Fruit fly (Drosophila melanogaster) whole organism, embryonic: ENCODE data around the gene CG32984.
A peak's percentile ranks its signal among the peaks of the same experiment; 100 is the strongest.

Source experiments
- B-H1 ChIP-seq: fragments of 200-800 bp; sonication (Bioruptor generic); IDR thresholded peaks from 3 replicates; pipeline ENCODE4 v1.3.6; 2022; ENCODE audit warnings: missing biosample characterization, missing genetic modification characterization
- Bgb ChIP-seq: fragments of 200-800 bp; sonication (Bioruptor generic); IDR thresholded peaks from 2 replicates; pipeline ENCODE4 v1.3.6; 2022; ENCODE audit warnings: missing biosample characterization, missing genetic modification characterization; ENCODE audit not compliant: partially characterized antibody
- BtbVII ChIP-seq: fragments of 200-800 bp; sonication (Bioruptor generic); optimal IDR thresholded peaks from 3 replicates; lab custom pipeline; 2017; ENCODE audit warnings: missing biosample characterization, mild to moderate bottlenecking, missing genetic modification characterization
- C15 ChIP-seq: fragments of 200-800 bp; sonication (Bioruptor generic); IDR thresholded peaks from 3 replicates; pipeline ENCODE4 v1.3.6; 2022; ENCODE audit warnings: missing biosample characterization, missing genetic modification characterization
- CG11695 ChIP-seq: fragments of 200-800 bp; sonication (Bioruptor generic); IDR thresholded peaks from 3 replicates; pipeline ENCODE4 v1.3.6; 2022; ENCODE audit warnings: missing biosample characterization, missing genetic modification characterization
- CG11723 ChIP-seq: fragments of 200-800 bp; sonication (Bioruptor generic); optimal IDR thresholded peaks from 2 replicates; lab custom pipeline; 2017; ENCODE audit warnings: missing biosample characterization, mild to moderate bottlenecking, missing genetic modification characterization
- CG12769 ChIP-seq: fragments of 200-800 bp; sonication (Bioruptor generic); optimal IDR thresholded peaks from 2 replicates; lab custom pipeline; 2019; ENCODE audit warnings: missing biosample characterization, mild to moderate bottlenecking, missing genetic modification characterization, moderate library complexity
- CG15696 ChIP-seq: fragments of 200-800 bp; sonication (Bioruptor generic); optimal IDR thresholded peaks from 2 replicates; lab custom pipeline; 2019; ENCODE audit warnings: missing biosample characterization, mild to moderate bottlenecking, missing genetic modification characterization, moderate library complexity
- CG17359 ChIP-seq: fragments of 200-800 bp; sonication (Bioruptor generic); optimal IDR thresholded peaks from 3 replicates; lab custom pipeline; 2018; ENCODE audit warnings: missing biosample characterization, mild to moderate bottlenecking, missing genetic modification characterization, moderate library complexity
- CG18262 ChIP-seq: fragments of 200-800 bp; optimal IDR thresholded peaks from 3 replicates; lab custom pipeline; 2019; ENCODE audit warnings: missing biosample characterization, mild to moderate bottlenecking, missing genetic modification characterization, moderate library complexity
- CG2202 ChIP-seq: fragments of 200-800 bp; sonication (Bioruptor generic); optimal IDR thresholded peaks from 2 replicates; lab custom pipeline; 2018; ENCODE audit warnings: missing biosample characterization, mild to moderate bottlenecking, missing genetic modification characterization
- CG2712 ChIP-seq: fragments of 200-800 bp; optimal IDR thresholded peaks from 3 replicates; lab custom pipeline; 2019; ENCODE audit warnings: missing biosample characterization, mild to moderate bottlenecking, missing genetic modification characterization, moderate library complexity
- CG30020 ChIP-seq: fragments of 200-800 bp; optimal IDR thresholded peaks from 2 replicates; lab custom pipeline; 2019; ENCODE audit warnings: missing biosample characterization, mild to moderate bottlenecking, missing genetic modification characterization, moderate library complexity
- CG31365 ChIP-seq: fragments of 200-800 bp; sonication (Bioruptor generic); optimal IDR thresholded peaks from 2 replicates; lab custom pipeline; 2018; ENCODE audit warnings: missing biosample characterization, mild to moderate bottlenecking, missing genetic modification characterization
- CG42726 ChIP-seq: fragments of 200-800 bp; sonication (Bioruptor generic); IDR thresholded peaks from 2 replicates; pipeline ENCODE4 v1.3.6; 2022; ENCODE audit warnings: missing biosample characterization, missing genetic modification characterization; ENCODE audit not compliant: partially characterized antibody
- CG4820 ChIP-seq: fragments of 200-800 bp; sonication (Bioruptor generic); optimal IDR thresholded peaks from 3 replicates; lab custom pipeline; 2016; ENCODE audit warnings: missing biosample characterization, missing genetic modification characterization
- CG4854 ChIP-seq: fragments of 200-800 bp; sonication (Bioruptor generic); optimal IDR thresholded peaks from 2 replicates; lab custom pipeline; 2016; ENCODE audit warnings: missing biosample characterization, missing genetic modification characterization, inconsistent platforms
- CG6813 ChIP-seq: fragments of 200-800 bp; sonication (Bioruptor generic); optimal IDR thresholded peaks from 2 replicates; lab custom pipeline; 2017; ENCODE audit warnings: missing biosample characterization, missing genetic modification characterization, mild to moderate bottlenecking, moderate library complexity, missing genetic modification reagents
- CG8290 ChIP-seq, 3 experiments: fragments of 200-800 bp; sonication (Bioruptor generic); optimal IDR thresholded peaks; 2 replicates each; lab custom pipeline; 2016 to 2019; ENCODE audit warnings: missing biosample characterization in 3 of 3, missing genetic modification characterization in 3 of 3, mild to moderate bottlenecking in 2 of 3, moderate library complexity in 1 of 3
- CG8924 ChIP-seq: fragments of 200-800 bp; optimal IDR thresholded peaks from 3 replicates; lab custom pipeline; 2019; ENCODE audit warnings: missing biosample characterization, mild to moderate bottlenecking, missing genetic modification characterization, moderate library complexity
- CG8944 ChIP-seq: fragments of 200-800 bp; sonication (Bioruptor generic); optimal IDR thresholded peaks from 3 replicates; lab custom pipeline; 2016; ENCODE audit warnings: missing biosample characterization, missing genetic modification characterization
- CG9932 ChIP-seq: fragments of 200-800 bp; sonication (Bioruptor generic); IDR thresholded peaks from 2 replicates; pipeline ENCODE4 v1.3.6; 2022; ENCODE audit warnings: missing biosample characterization, missing genetic modification characterization
- CTCF ChIP-seq: fragments of 200-800 bp; sonication (Bioruptor generic); optimal IDR thresholded peaks from 2 replicates; lab custom pipeline; 2017; ENCODE audit warnings: missing biosample characterization, mild to moderate bottlenecking, missing genetic modification characterization, moderate library complexity
- CoRest ChIP-seq: fragments of 200-800 bp; sonication (Bioruptor generic); optimal IDR thresholded peaks from 3 replicates; lab custom pipeline; 2018; ENCODE audit warnings: missing biosample characterization, mild to moderate bottlenecking, missing genetic modification characterization, moderate library complexity
- D19A ChIP-seq: fragments of 200-800 bp; optimal IDR thresholded peaks from 3 replicates; lab custom pipeline; 2019; ENCODE audit warnings: missing biosample characterization, mild to moderate bottlenecking, missing genetic modification characterization, moderate library complexity
- Doc2 ChIP-seq: fragments of 200-800 bp; sonication (Bioruptor generic); IDR thresholded peaks from 2 replicates; pipeline ENCODE4 v1.3.6; 2022; ENCODE audit warnings: missing biosample characterization, missing genetic modification characterization
- Elba2 ChIP-seq: fragments of 200-800 bp; sonication (Bioruptor generic); optimal IDR thresholded peaks from 3 replicates; lab custom pipeline; 2016; ENCODE audit warnings: missing biosample characterization, missing genetic modification characterization
- HLH3B ChIP-seq: fragments of 200-800 bp; sonication (Bioruptor generic); IDR thresholded peaks from 2 replicates; pipeline ENCODE4 v1.3.6; 2022; ENCODE audit warnings: missing biosample characterization, missing genetic modification characterization
- HmgD ChIP-seq: fragments of 200-800 bp; sonication (Bioruptor generic); optimal IDR thresholded peaks from 3 replicates; lab custom pipeline; 2016; ENCODE audit warnings: missing biosample characterization, missing genetic modification characterization
- Kr ChIP-seq: fragments of 200-800 bp; sonication (Bioruptor generic); optimal IDR thresholded peaks from 2 replicates; lab custom pipeline; 2017; ENCODE audit warnings: missing biosample characterization, mild to moderate bottlenecking, missing genetic modification characterization
- Lim3 ChIP-seq: fragments of 200-800 bp; sonication (Bioruptor generic); IDR thresholded peaks from 2 replicates; pipeline ENCODE4 v1.3.6; 2022; ENCODE audit warnings: missing biosample characterization, missing genetic modification characterization
- MBD-R2 ChIP-seq: fragments of 200-800 bp; sonication (Bioruptor generic); IDR thresholded peaks from 2 replicates; pipeline ENCODE4 v1.3.6; 2022; ENCODE audit warnings: missing biosample characterization, missing genetic modification characterization
- Nf-YC ChIP-seq: fragments of 200-800 bp; optimal IDR thresholded peaks from 3 replicates; lab custom pipeline; 2019; ENCODE audit warnings: missing biosample characterization, mild to moderate bottlenecking, missing genetic modification characterization, moderate library complexity
- Six4 ChIP-seq: fragments of 200-800 bp; sonication (Bioruptor generic); optimal IDR thresholded peaks from 2 replicates; lab custom pipeline; 2016; ENCODE audit warnings: missing biosample characterization, missing genetic modification characterization
- Sox102F ChIP-seq: fragments of 200-800 bp; sonication (Bioruptor generic); optimal IDR thresholded peaks from 2 replicates; lab custom pipeline; 2018; ENCODE audit warnings: missing biosample characterization, mild to moderate bottlenecking, missing genetic modification characterization, moderate library complexity
- amos ChIP-seq: fragments of 200-800 bp; sonication (Bioruptor generic); IDR thresholded peaks from 2 replicates; pipeline ENCODE4 v1.3.6; 2022; ENCODE audit warnings: missing biosample characterization, missing genetic modification characterization; ENCODE audit not compliant: partially characterized antibody
- cas ChIP-seq: fragments of 200-800 bp; sonication (Bioruptor generic); IDR thresholded peaks from 2 replicates; pipeline ENCODE4 v1.3.6; 2022; ENCODE audit warnings: missing biosample characterization, missing genetic modification characterization
- ci ChIP-seq: fragments of 200-800 bp; sonication (Bioruptor generic); IDR thresholded peaks from 3 replicates; pipeline ENCODE4 v1.3.6; 2022; ENCODE audit warnings: missing biosample characterization, missing genetic modification characterization
- croc ChIP-seq: fragments of 200-800 bp; sonication (Bioruptor generic); conservative IDR thresholded peaks from 3 replicates; pipeline ENCODE4 v1.3.6; 2022; ENCODE audit warnings: missing biosample characterization, missing genetic modification characterization
- fru ChIP-seq: fragments of >200 bp; optimal IDR thresholded peaks from 2 replicates; lab custom pipeline; 2017
- ind ChIP-seq: fragments of 200-800 bp; sonication (Bioruptor generic); optimal IDR thresholded peaks from 3 replicates; lab custom pipeline; 2016; ENCODE audit warnings: missing biosample characterization, missing genetic modification characterization
- phol ChIP-seq: fragments of 200-800 bp; sonication (Bioruptor generic); optimal IDR thresholded peaks from 3 replicates; lab custom pipeline; 2018; ENCODE audit warnings: missing biosample characterization, mild to moderate bottlenecking, missing genetic modification characterization, moderate library complexity
- prd ChIP-seq, 3 experiments: fragments of >200 bp in 2 of 3; fragments of 200-800 bp in 1 of 3; sonication (Bioruptor generic) in 1 of 3; optimal IDR thresholded peaks in 2 of 3; IDR thresholded peaks in 1 of 3; 2 replicates in 2 of 3; 3 replicates in 1 of 3; pipeline versions ENCODE4 v1.3.6 to Lab custom; 2017 to 2022; ENCODE audit warnings: missing biosample characterization in 1 of 3, missing genetic modification characterization in 1 of 3
- ranshi ChIP-seq: fragments of 200-800 bp; sonication (Bioruptor generic); IDR thresholded peaks from 2 replicates; pipeline ENCODE4 v1.3.6; 2022; ENCODE audit warnings: missing biosample characterization, missing genetic modification characterization
- sc ChIP-seq, 3 experiments: fragments of >200 bp in 2 of 3; fragments of 200-800 bp in 1 of 3; sonication (Bioruptor generic) in 1 of 3; optimal IDR thresholded peaks; 2 replicates in 2 of 3; 3 replicates in 1 of 3; lab custom pipeline; 2017; ENCODE audit warnings: mild to moderate bottlenecking in 1 of 3, missing biosample characterization in 1 of 3, missing genetic modification characterization in 1 of 3, missing genetic modification reagents in 1 of 3
- seq ChIP-seq: fragments of 200-800 bp; sonication (Bioruptor generic); IDR thresholded peaks from 2 replicates; pipeline ENCODE4 v1.3.6; 2022; ENCODE audit warnings: missing biosample characterization, missing genetic modification characterization
- sisA ChIP-seq: fragments of 200-800 bp; sonication (Bioruptor generic); IDR thresholded peaks from 2 replicates; pipeline ENCODE4 v1.3.6; 2022; ENCODE audit warnings: missing biosample characterization, missing genetic modification characterization
- slou ChIP-seq: fragments of 200-800 bp; sonication (Bioruptor generic); optimal IDR thresholded peaks from 3 replicates; lab custom pipeline; 2016; ENCODE audit warnings: missing biosample characterization, missing genetic modification characterization
- so ChIP-seq: fragments of 200-800 bp; sonication (Bioruptor generic); IDR thresholded peaks from 3 replicates; pipeline ENCODE4 v1.3.6; 2022; ENCODE audit warnings: missing biosample characterization, missing genetic modification characterization
- toy ChIP-seq: fragments of 200-800 bp; sonication (Bioruptor generic); IDR thresholded peaks from 2 replicates; pipeline ENCODE4 v1.3.6; 2022; ENCODE audit warnings: missing biosample characterization, missing genetic modification characterization

Gene CG32984

DNA sequence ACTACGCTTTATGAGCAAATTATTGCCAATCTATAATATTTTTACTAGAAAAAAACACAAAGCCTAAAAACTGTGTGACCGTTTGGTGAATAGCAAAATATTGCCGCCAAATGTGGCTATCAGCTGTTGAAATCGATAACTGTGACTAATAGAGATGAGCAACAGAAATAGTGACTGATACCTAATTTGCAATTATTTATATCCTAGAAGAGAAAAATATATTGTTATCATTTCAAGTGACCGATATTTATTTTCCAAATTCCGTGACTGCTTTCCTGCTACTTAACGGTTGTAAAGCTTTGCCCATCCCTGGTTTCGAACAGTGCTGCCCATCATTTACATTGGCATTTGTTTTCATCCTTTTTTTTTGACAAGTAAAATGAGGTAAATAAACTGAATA, 32.5 kb downstream of the CG32984 start, which contains the start of the genes alien and CG18661 (continued):
- TF ChIP-seq seq (GFP tag; lab: Robert Waterston, UW) (peak; percentile 84), CTCF (GFP tag; lab: Kevin White, UChicago) (peak; percentile 44), CG11695 (GFP tag; lab: Robert Waterston, UW) (peak; percentile 89), Sox102F (peak; percentile 94), toy (peak; percentile 51; the same call in 1 of the 2 replicates), CG42726 (GFP tag; lab: Robert Waterston, UW) (no peak), CG11723 (GFP tag; lab: Kevin White, UChicago) (peak; percentile 48), Elba2 (GFP tag; lab: Kevin White, UChicago) (peak; percentile 41), CoRest (tag; lab: Kevin White, UChicago) (peak; percentile 90), CG8944 (GFP tag; lab: Kevin White, UChicago) (peak; percentile 79), CG2202 (no peak), CG4854 (GFP tag; lab: Kevin White, UChicago) (peak; percentile 59), HLH3B (GFP tag; lab: Robert Waterston, UW) (peak; percentile 98), phol (tag; lab: Kevin White, UChicago) (peak; percentile 81), D19A (tag; lab: Kevin White, UChicago) (peak; percentile 62), CG17359 (peak; percentile 57), sisA (GFP tag; lab: Robert Waterston, UW) (peak; percentile 99), HmgD (GFP tag; lab: Kevin White, UChicago) (peak; percentile 94), so (GFP tag; lab: Robert Waterston, UW) (peak; percentile 82), C15 (GFP tag; lab: Robert Waterston, UW) (peak; percentile 86; the same call in 2 of the 3 replicates), ranshi (GFP tag; lab: Robert Waterston, UW) (peak; percentile 98), Six4 (GFP tag; lab: Kevin White, UChicago) (peak; percentile 45), Bgb (GFP tag; lab: Robert Waterston, UW) (peak; percentile 40; the same call in 1 of the 2 replicates), CG18262 (tag; lab: Kevin White, UChicago) (no peak), sc (optimal IDR thresholded peaks at IDR 0.05; lab: Kevin White, UChicago) (no peak), sc (GFP tag; optimal IDR thresholded peaks at IDR 0.05; lab: Kevin White, UChicago) (no peak), CG9932 (GFP tag; lab: Robert Waterston, UW) (peak; percentile 98), CG15696 (tag; lab: Kevin White, UChicago) (peak; percentile 77), CG12769 (tag; lab: Kevin White, UChicago) (peak; percentile 84), amos (GFP tag; lab: Robert Waterston, UW) (peak; percentile 62), slou (GFP tag; lab: Kevin White, UChicago) (peak; percentile 93), Doc2 (GFP tag; lab: Robert Waterston, UW) (0 out of 2 replicates have a peak, but pooled peaks have one; percentile 6), CG8924 (tag; lab: Kevin White, UChicago) (peak; percentile 42), ci (GFP tag; lab: Robert Waterston, UW) (peak; percentile 93), Lim3 (peak; percentile 82), Nf-YC (tag; lab: Kevin White, UChicago) (peak; percentile 45), BtbVII (no peak), cas (peak; percentile 96), CG6813 (no peak), CG30020 (tag; lab: Kevin White, UChicago) (peak; percentile 61), CG31365 (tag; lab: Kevin White, UChicago) (no peak), croc (peak; percentile 91), prd (optimal IDR thresholded peaks at IDR 0.05; lab: Kevin White, UChicago) (no peak), prd (GFP tag; IDR thresholded peaks at IDR 0.05; lab: Robert Waterston, UW) (peak; percentile 95), CG8290 (GFP tag; optimal IDR thresholded peaks at IDR 0.05; lab: Kevin White, UChicago) (peak; percentile 89), CG8290 (tag; optimal IDR thresholded peaks at IDR 0.05; lab: Kevin White, UChicago) (peak in 1 of 2 experiments; percentile 90), MBD-R2 (GFP tag; lab: Robert Waterston, UW) (peak; percentile 99), Kr (GFP tag; lab: Kevin White, UChicago) (no peak), ind (peak; percentile 79), B-H1 (GFP tag; lab: Robert Waterston, UW) (peak; percentile 84), fru (no peak), CG4820 (GFP tag; lab: Kevin White, UChicago) (peak; percentile 58), CG2712 (tag; lab: Kevin White, UChicago) (peak; percentile 70)
